Worm (Caenorhabditis elegans) whole organism, young adult: ENCODE data around the gene fntb-1.

Experiments used
- T07F8.4 ChIP-seq: sonication (generic microtip); optimal IDR thresholded peaks from 2 replicates; lab custom pipeline; 2016; ENCODE audit warnings: mild to moderate bottlenecking, missing genetic modification characterization, moderate library complexity, missing compliant biosample characterization
- ama-1 ChIP-seq, 3 experiments: fragments of 150-350 bp in 1 of 3; sonication (generic microtip) in 2 of 3; optimal IDR thresholded peaks; 2 replicates each; lab custom pipeline; 2014 to 2018; ENCODE audit warnings: missing biosample characterization in 2 of 3, missing genetic modification characterization in 2 of 3, missing genetic modification reagents in 2 of 3
- dpl-1 ChIP-seq: fragments of 150-350 bp; optimal IDR thresholded peaks from 2 replicates; lab custom pipeline; 2014; ENCODE audit warnings: missing biosample characterization, missing genetic modification reagents, missing genetic modification characterization
- lin-54 ChIP-seq: fragments of 200-800 bp; sonication (Bioruptor generic); optimal IDR thresholded peaks from 2 replicates; lab custom pipeline; 2018; ENCODE audit warnings: mild to moderate bottlenecking, missing genetic modification characterization, missing compliant biosample characterization
- nfya-1 ChIP-seq: sonication (generic microtip); optimal IDR thresholded peaks from 2 replicates; lab custom pipeline; 2017; ENCODE audit warnings: antibody characterized with exemption, missing compliant biosample characterization, missing genetic modification characterization, borderline replicate concordance; ENCODE audit not compliant: insufficient read depth
- nfya-2 ChIP-seq: fragments of 200-800 bp; sonication (Bioruptor generic); IDR thresholded peaks from 2 replicates; pipeline ENCODE4 v1.3.6; 2022; ENCODE audit warnings: missing genetic modification reagents, missing genetic modification characterization, missing compliant biosample characterization
- tbp1 ChIP-seq: fragments of 200-800 bp; sonication (Bioruptor generic); optimal IDR thresholded peaks from 2 replicates; lab custom pipeline; 2018; ENCODE audit warnings: mild to moderate bottlenecking, missing genetic modification characterization, missing compliant biosample characterization
- unc-130 ChIP-seq: sonication (generic microtip); optimal IDR thresholded peaks from 2 replicates; lab custom pipeline; 2016; ENCODE audit warnings: missing genetic modification reagents, missing genetic modification characterization, missing compliant biosample characterization
- unc-62 ChIP-seq: fragments of 150-350 bp; optimal IDR thresholded peaks from 2 replicates; lab custom pipeline; 2014; ENCODE audit warnings: missing biosample characterization, missing genetic modification reagents, missing genetic modification characterization

DNA sequence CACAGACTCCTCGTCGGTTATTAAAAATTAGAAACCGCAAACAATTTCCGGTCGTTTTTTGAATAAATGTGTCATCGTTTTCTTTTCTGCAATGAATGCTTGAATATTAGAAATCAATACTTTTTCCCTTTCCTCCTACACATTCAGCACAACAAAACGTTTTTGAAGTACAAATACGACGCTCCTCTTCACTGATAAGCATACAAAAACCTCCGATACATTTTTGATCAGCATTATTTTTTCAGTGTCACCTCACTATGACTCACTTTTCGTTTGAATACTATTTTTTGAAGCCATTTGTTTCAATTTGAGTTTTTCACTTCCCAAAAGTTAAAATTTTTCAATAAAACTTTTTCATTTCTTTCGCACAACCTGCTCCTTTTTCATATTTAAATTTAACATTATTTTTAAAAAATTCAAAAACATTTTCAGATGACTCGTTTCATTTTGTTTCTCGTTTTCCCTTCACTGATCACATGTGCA lies 35.3 kb downstream of the fntb-1 start, which contains the start of gene R02D5.3:
- TF ChIP-seq tbp1 (GFP tag; lab: Kevin White, UChicago): no peak
- TF ChIP-seq nfya-1 (tag; lab: Kevin White, UChicago): no peak
- TF ChIP-seq dpl-1 (GFP tag; lab: Kevin White, UChicago): no peak
- no peak for TF ChIP-seq nfya-2 (GFP tag; lab: Robert Waterston, UW)
- TF ChIP-seq ama-1 (optimal IDR thresholded peaks at IDR 0.05; lab: Kevin White, UChicago): no peak
- no peak for TF ChIP-seq ama-1 (GFP tag; optimal IDR thresholded peaks at IDR 0.05; lab: Kevin White, UChicago)
- no peak for TF ChIP-seq unc-62
- no peak for TF ChIP-seq T07F8.4 (tag; lab: Kevin White, UChicago)
- TF ChIP-seq unc-130: no peak
- no peak for TF ChIP-seq lin-54
